Worm (Caenorhabditis elegans): ENCODE measurements around the gene lgc-47.

The lgc-47 gene

DNA sequence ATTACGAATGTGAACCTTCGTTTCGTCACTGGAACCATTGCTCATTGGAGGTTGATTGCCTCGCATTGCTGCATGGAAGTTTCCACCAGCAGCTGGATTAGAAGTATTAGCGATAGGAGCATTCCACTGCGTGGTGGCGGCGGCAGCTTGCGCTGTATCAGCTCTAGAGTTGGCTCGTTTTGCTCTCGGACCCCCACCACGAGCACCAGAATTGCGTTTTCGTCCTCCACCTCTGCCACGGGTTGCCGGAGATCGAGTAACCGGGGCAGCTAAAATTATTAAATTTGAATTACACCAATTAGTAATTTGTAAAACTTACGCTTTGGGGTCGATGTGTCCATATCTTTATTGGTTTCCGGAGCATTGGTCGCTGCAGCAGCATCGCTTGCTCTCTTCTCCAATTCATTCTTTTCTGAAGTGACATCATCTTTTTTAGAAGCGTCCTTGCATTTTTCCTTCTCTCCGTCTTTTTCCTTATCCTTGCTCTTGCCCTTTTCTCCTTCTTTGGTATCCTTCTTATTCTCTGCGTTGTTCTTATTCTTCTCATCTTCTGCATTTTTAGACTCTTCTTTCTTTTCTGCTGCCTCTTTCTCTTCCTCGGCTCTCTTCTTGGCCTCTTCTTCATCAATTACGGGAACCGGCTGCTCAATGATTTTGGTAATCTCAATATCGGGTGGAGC is 6.8 kb upstream of the lgc-47 start:
- TF ChIP-seq lsy-2 (tag; optimal IDR thresholded peaks at IDR 0.05) = no peak
- TF ChIP-seq unc-86 (tag; optimal IDR thresholded peaks at IDR 0.05) = peak; percentile 0
- no peak for TF ChIP-seq efl-1 (optimal IDR thresholded peaks at IDR 0.05)
- no peak for TF ChIP-seq efl-1 (GFP tag; optimal IDR thresholded peaks at IDR 0.05 in 1 of 2)
- peak in 1 of 3 experiments; percentile 28 for TF ChIP-seq ceh-82 (tag; optimal IDR thresholded peaks at IDR 0.05)
- TF ChIP-seq unc-98 (GFP tag; IDR thresholded peaks at IDR 0.05) = no peak
- TF ChIP-seq nhr-84 (tag; optimal IDR thresholded peaks at IDR 0.05) = no peak
- TF ChIP-seq lin-14 (GFP tag; optimal IDR thresholded peaks at IDR 0.05) = peak; percentile 74
- TF ChIP-seq fkh-10 (GFP tag; optimal IDR thresholded peaks at IDR 0.05) = peak; percentile 36

DNA sequence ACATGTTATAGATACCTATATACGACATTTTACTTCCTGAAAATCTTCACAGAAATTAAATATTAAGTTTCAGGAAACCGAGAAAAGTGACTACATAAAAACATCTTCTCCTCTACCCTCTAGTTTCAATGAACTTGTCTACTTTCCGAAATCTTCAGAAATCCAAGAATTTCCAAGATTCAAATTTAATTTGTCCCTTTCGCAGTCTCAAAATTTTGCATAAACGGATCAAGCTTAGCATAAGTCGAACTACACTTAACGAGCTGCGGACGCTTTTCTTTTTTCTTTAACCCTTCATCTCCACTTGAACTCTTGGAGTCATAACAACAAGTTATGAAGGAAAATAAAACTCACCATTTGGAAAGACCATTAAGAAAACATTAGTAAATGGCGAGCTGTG is 2.0 kb downstream of the lgc-47 start:
- TF ChIP-seq fkh-10 (GFP tag; optimal IDR thresholded peaks at IDR 0.05) (peak; percentile 73), ztf-4 (tag; optimal IDR thresholded peaks at IDR 0.05) (no peak), lin-14 (GFP tag; optimal IDR thresholded peaks at IDR 0.05) (peak; percentile 17), unc-62 (GFP tag; optimal IDR thresholded peaks at IDR 0.05) (no peak), lin-15B (tag; optimal IDR thresholded peaks at IDR 0.05) (no peak), grh-1 (GFP tag; IDR thresholded peaks at IDR 0.05) (no peak), ceh-8 (GFP tag; optimal IDR thresholded peaks at IDR 0.05) (no peak), irx-1 (tag; optimal IDR thresholded peaks at IDR 0.05) (no peak), pax-3 (tag; optimal IDR thresholded peaks at IDR 0.05) (no peak), nhr-12 (tag; optimal IDR thresholded peaks at IDR 0.05) (no peak), unc-130 (tag; optimal IDR thresholded peaks at IDR 0.05) (no peak), vab-15 (tag; optimal IDR thresholded peaks at IDR 0.05) (no peak), C16A3.4 (tag; optimal IDR thresholded peaks at IDR 0.05) (no peak), fkh-4 (tag; optimal IDR thresholded peaks at IDR 0.05; ENCODE audit: borderline replicate concordance) (no peak), F16B12.6 (tag; optimal IDR thresholded peaks at IDR 0.05) (no peak), nhr-20 (tag; optimal IDR thresholded peaks at IDR 0.05) (no peak), lin-13 (GFP tag; optimal IDR thresholded peaks at IDR 0.05) (no peak), elt-3 (tag; optimal IDR thresholded peaks at IDR 0.05) (no peak), aly-2 (tag; optimal IDR thresholded peaks at IDR 0.05) (no peak), unc-30 (tag; optimal IDR thresholded peaks at IDR 0.05) (no peak), ces-1 (GFP tag; optimal IDR thresholded peaks at IDR 0.05) (peak; percentile 1), snpc-4 (tag; optimal IDR thresholded peaks at IDR 0.05) (no peak), nhr-77 (tag; optimal IDR thresholded peaks at IDR 0.05) (no peak), nhr-90 (tag; optimal IDR thresholded peaks at IDR 0.05; ENCODE audit: poor library complexity) (no peak)

DNA sequence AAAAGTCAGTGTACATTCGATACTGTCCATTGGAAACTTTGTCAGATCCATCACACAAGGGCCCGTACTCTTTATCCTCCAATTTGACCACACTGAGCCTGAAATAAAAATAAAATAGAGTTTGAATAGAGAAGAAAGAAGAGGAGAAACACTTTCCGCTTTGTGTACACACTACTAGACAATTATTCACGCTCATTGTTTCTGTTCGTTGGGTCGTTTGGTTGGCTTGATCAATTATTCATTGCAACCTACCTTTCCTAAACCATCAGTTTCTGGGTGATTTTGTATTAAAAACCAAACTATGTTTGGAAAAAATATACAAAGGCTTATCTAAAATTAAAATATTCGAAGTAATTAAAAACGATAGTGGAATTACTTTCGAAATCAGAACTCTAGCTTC is 2.7 kb downstream of the lgc-47 start:
- no peak for TF ChIP-seq egl-13 (tag; optimal IDR thresholded peaks at IDR 0.05)
- TF ChIP-seq efl-1 (optimal IDR thresholded peaks at IDR 0.05) = no peak
- peak in 1 of 2 experiments; percentile 50 for TF ChIP-seq efl-1 (GFP tag; optimal IDR thresholded peaks at IDR 0.05 in 1 of 2)

ce11 chrX:9803603-9804002 is 3.9 kb downstream of the lgc-47 start:
- TF ChIP-seq nhr-20 (tag; optimal IDR thresholded peaks at IDR 0.05) (no peak), tbx-2 (tag; optimal IDR thresholded peaks at IDR 0.05) (peak; percentile 23), fkh-4 (tag; optimal IDR thresholded peaks at IDR 0.05; ENCODE audit: borderline replicate concordance) (no peak), nhr-47 (tag; optimal IDR thresholded peaks at IDR 0.05) (peak; percentile 17), fkh-10 (GFP tag; optimal IDR thresholded peaks at IDR 0.05) (peak; percentile 88), nhr-71 (tag; optimal IDR thresholded peaks at IDR 0.05) (peak; percentile 35), ces-1 (GFP tag; optimal IDR thresholded peaks at IDR 0.05) (peak; percentile 83), efl-1 (optimal IDR thresholded peaks at IDR 0.05) (no peak), efl-1 (GFP tag; optimal IDR thresholded peaks at IDR 0.05 in 1 of 2) (peak in 1 of 2 experiments; percentile 46), lin-14 (GFP tag; optimal IDR thresholded peaks at IDR 0.05) (peak; percentile 81)

All from whole organism, L1 larva.